Worm (Caenorhabditis elegans): ENCODE results near the gene lap-2.

The lap-2 gene

DNA sequence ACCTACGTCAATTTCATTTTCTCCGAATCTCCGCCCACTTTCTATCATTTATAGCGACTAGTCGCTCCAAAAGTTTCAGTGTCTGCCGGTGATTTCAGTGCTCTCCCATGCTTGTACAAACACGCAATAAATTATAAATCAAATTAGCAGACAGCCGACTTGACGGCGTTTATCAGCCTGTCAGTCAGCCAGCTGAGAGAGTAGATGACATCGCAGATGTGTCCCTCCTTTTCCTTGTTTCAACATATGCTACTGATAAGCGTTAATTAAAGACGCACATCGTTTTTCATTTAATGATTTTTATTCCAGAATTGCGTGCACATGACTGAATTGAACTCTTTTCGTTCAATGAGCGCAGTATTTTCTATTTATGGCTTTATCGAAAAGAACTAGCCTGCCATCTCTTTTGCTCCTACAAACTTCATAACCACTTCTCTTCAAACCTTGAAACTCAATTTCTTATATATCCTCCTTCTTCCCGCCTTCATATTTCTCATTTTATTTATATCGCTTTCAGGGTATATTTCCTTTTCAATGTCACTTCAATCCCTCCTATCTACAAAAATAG is at the start of gene lap-2:
Gene lap-2 (plus strand): TSS at position 518 of the 568 bp plus-strand sequence.
- no peak for TF ChIP-seq eor-1 (tag; optimal IDR thresholded peaks at IDR 0.05)
- peak; percentile 89 for TF ChIP-seq pqm-1 (tag; optimal IDR thresholded peaks at IDR 0.05)
- peak; percentile 62 for TF ChIP-seq ama-1 (optimal IDR thresholded peaks at IDR 0.05)
- TF ChIP-seq R02D3.7 (tag; optimal IDR thresholded peaks at IDR 0.05), result no peak
- peak; percentile 20 for TF ChIP-seq unc-62 (GFP tag; optimal IDR thresholded peaks at IDR 0.05)
- TF ChIP-seq pha-4 (tag; optimal IDR thresholded peaks at IDR 0.05), result peak; percentile 14
- peak; percentile 94 for TF ChIP-seq elt-2 (tag; optimal IDR thresholded peaks at IDR 0.05)
- peak; percentile 37 for TF ChIP-seq jun-1 (tag; optimal IDR thresholded peaks at IDR 0.05)

DNA sequence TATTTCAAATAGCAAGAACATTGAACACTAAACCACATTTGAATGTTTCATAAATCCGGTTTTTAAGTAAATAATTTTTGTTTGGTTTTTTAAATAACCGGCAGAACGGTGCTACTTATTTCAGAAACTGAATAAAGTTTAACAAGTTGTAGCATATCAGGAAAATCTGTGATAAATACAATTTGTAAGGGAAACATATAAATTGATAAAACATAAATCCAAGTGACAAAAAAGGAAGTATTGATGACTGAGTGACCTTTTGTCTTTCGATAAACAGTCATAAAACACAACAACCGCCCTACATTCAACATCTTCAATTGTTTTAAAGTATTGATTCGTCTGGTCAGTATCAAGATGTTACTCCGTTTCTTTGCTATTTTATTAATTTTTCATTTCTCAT is 48.2 kb upstream of the lap-2 start, which contains the start of gene far-5:
Gene far-5 (plus strand): TSS at position 301 of the 400 bp plus-strand sequence.
- peak; percentile 2 for TF ChIP-seq nhr-23 (tag; optimal IDR thresholded peaks at IDR 0.05)
- no peak for TF ChIP-seq nhr-11 (tag; optimal IDR thresholded peaks at IDR 0.05)

DNA sequence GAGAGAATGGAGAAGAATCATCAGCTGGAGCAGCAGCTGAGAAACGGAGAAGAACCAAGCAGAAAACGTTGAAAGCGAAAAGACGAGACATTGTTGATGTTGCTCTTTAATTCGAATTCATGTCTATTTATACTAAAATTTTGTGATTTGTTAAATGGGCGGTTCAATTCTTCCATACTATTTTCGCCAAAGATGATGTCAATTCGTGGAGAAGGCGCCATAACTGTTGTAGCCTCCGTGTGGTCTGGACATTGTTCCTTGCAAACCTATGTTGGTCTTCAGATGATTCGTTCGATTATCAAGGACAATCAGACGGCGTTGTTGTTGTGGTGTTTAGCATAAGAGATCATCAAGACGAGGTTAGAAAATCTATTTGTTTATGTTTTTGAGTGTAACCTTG is 46.1 kb upstream of the lap-2 start, which contains the start of gene far-3:
Gene far-3 (minus strand): TSS at position 101 of the 400 bp plus-strand sequence.
- TF ChIP-seq elt-2 (tag; optimal IDR thresholded peaks at IDR 0.05), result no peak
- TF ChIP-seq nhr-76 (tag; optimal IDR thresholded peaks at IDR 0.05), result no peak
- no peak for TF ChIP-seq fkh-2 (tag; optimal IDR thresholded peaks at IDR 0.05)
- no peak for TF ChIP-seq egl-27 (tag; optimal IDR thresholded peaks at IDR 0.05)
- no peak for TF ChIP-seq nhr-67 (tag; optimal IDR thresholded peaks at IDR 0.05)
- no peak for TF ChIP-seq lin-15B (tag; optimal IDR thresholded peaks at IDR 0.05)
- no peak for TF ChIP-seq nhr-12 (tag; optimal IDR thresholded peaks at IDR 0.05)
- TF ChIP-seq egl-5 (tag; optimal IDR thresholded peaks at IDR 0.05), result no peak
- TF ChIP-seq elt-3 (tag; optimal IDR thresholded peaks at IDR 0.05), result no peak
- no peak for TF ChIP-seq daf-12 (tag; optimal IDR thresholded peaks at IDR 0.05)
- no peak for TF ChIP-seq mml-1 (tag; optimal IDR thresholded peaks at IDR 0.05)
- no peak for TF ChIP-seq nfya-1 (tag; optimal IDR thresholded peaks at IDR 0.05; ENCODE audit: insufficient read depth)

DNA sequence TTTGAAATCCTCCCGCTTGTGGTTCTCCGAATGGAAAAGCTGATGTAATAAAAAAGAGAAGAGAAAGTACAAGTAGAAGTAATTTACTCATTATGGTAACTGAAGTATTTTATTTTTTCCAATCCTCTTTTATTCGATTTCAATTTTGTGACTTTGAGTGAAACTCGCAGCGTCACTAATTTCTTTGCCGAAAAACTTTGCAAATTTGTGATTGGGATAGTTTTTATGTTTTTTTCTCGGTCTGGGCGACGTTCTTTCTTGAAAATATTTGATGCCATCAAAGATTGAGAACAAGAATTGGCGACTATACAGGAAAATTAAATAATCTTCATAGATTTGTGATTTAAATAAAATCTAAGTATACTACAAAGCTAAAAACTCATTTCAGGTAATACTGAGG is 44.0 kb upstream of the lap-2 start, which contains the start of gene far-4:
Gene far-4 (minus strand): TSS at position 101 of the 400 bp plus-strand sequence.
- TF ChIP-seq nhr-25 (tag; optimal IDR thresholded peaks at IDR 0.05) (no peak), skn-1 (tag; optimal IDR thresholded peaks at IDR 0.05) (no peak), ama-1 (optimal IDR thresholded peaks at IDR 0.05) (no peak), egl-27 (tag; optimal IDR thresholded peaks at IDR 0.05) (no peak), daf-12 (tag; optimal IDR thresholded peaks at IDR 0.05) (no peak), lsy-12 (tag; optimal IDR thresholded peaks at IDR 0.05) (no peak)

DNA sequence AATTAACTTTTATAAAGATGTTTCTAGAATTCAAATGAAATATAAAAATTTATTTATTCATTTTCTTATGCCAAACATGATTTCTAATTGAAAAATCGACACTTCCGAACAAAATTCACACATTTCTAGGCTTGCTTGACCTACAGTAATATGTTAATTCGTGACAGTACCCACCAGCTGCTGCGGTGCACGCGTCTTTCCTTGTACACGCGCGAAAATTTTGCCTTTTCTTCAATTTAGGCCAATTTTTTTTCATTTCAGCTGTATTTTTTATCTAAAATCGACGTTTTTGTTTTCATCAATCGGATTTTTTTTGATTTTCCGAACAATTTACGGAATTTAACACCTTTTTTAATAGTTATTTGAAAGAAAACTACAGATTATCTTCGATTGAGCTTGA is 43.4 kb upstream of the lap-2 start:
- TF ChIP-seq nhr-43 (tag; optimal IDR thresholded peaks at IDR 0.05; ENCODE audit: poor library complexity, severe bottlenecking) (no peak), unc-62 (GFP tag; optimal IDR thresholded peaks at IDR 0.05) (no peak), fos-1 (tag; optimal IDR thresholded peaks at IDR 0.05) (no peak), daf-12 (tag; optimal IDR thresholded peaks at IDR 0.05) (no peak), mml-1 (tag; optimal IDR thresholded peaks at IDR 0.05) (no peak), aly-2 (tag; optimal IDR thresholded peaks at IDR 0.05) (no peak)

DNA sequence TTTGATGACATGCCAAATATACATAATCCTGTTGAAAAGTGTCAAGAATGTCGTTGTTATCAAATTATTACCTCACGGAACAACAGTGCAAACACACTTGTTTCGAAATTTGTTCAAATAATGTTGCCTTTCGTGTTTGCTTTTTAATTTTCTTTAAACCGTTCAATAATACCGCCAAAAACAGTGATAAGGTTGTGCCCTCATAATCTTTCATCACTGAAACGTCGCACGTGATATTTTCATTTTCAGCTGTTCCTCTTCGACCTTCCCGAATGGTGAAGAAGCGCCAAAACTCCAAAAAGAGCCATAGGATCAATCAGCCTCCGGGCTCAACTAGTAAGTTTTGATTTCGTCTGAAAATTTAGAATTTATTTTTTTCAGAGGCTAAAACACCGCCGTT is 41.4 kb upstream of the lap-2 start, which contains the start of gene inft-2:
Gene inft-2 (plus strand): TSS at position 248 of the 400 bp plus-strand sequence.
- peak; percentile 27 for TF ChIP-seq pqm-1 (tag; optimal IDR thresholded peaks at IDR 0.05)
- no peak for TF ChIP-seq egl-27 (tag; optimal IDR thresholded peaks at IDR 0.05)
- TF ChIP-seq nhr-28 (tag; optimal IDR thresholded peaks at IDR 0.05), result no peak
- no peak for TF ChIP-seq unc-62 (GFP tag; optimal IDR thresholded peaks at IDR 0.05)
- peak; percentile 12 for TF ChIP-seq pha-4 (tag; optimal IDR thresholded peaks at IDR 0.05)
- no peak for TF ChIP-seq daf-12 (tag; optimal IDR thresholded peaks at IDR 0.05)
- peak; percentile 61 for TF ChIP-seq elt-2 (tag; optimal IDR thresholded peaks at IDR 0.05)
- TF ChIP-seq nhr-23 (tag; optimal IDR thresholded peaks at IDR 0.05), result no peak

DNA sequence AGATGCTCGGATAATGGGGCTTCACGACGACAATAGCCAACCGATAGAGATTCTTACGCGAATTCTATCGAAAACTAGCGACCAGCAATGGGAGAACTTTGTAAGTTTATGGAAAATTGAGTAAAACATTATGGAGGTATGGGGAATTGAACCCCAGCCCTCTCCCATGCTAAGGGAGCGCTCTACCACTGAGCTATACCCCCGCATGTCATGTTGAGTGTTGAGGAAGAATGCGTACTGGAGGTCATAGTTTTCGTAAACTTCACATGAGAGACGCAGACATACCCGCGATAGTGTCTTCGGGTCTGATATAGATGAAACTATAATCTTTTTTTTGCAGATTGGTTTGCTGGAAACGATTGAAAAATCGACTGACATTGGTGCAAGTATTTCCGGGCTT is 40.1 kb upstream of the lap-2 start:
- TF ChIP-seq ceh-82 (tag; optimal IDR thresholded peaks at IDR 0.05), result no peak
- no peak for TF ChIP-seq nhr-12 (tag; optimal IDR thresholded peaks at IDR 0.05)
- no peak for TF ChIP-seq elt-3 (tag; optimal IDR thresholded peaks at IDR 0.05)
- TF ChIP-seq aly-2 (tag; optimal IDR thresholded peaks at IDR 0.05), result no peak
- no peak for TF ChIP-seq ceh-16 (tag; optimal IDR thresholded peaks at IDR 0.05)
- TF ChIP-seq zag-1 (tag; optimal IDR thresholded peaks at IDR 0.05), result no peak
- no peak for TF ChIP-seq nhr-237 (tag; optimal IDR thresholded peaks at IDR 0.05)
- TF ChIP-seq R02D3.7 (tag; optimal IDR thresholded peaks at IDR 0.05), result no peak
- no peak for TF ChIP-seq sea-2 (GFP tag; optimal IDR thresholded peaks at IDR 0.05)
- TF ChIP-seq pha-4 (tag; optimal IDR thresholded peaks at IDR 0.05), result peak; percentile 66
- TF ChIP-seq nfya-1 (tag; optimal IDR thresholded peaks at IDR 0.05; ENCODE audit: insufficient read depth), result no peak
- TF ChIP-seq ceh-28 (tag; optimal IDR thresholded peaks at IDR 0.05), result no peak
- TF ChIP-seq fos-1 (tag; optimal IDR thresholded peaks at IDR 0.05), result no peak
- peak; percentile 61 for TF ChIP-seq elt-2 (tag; optimal IDR thresholded peaks at IDR 0.05)
- TF ChIP-seq lin-15B (tag; optimal IDR thresholded peaks at IDR 0.05), result peak; percentile 26
- peak; percentile 2 for TF ChIP-seq ztf-4 (tag; optimal IDR thresholded peaks at IDR 0.05)
- TF ChIP-seq jun-1 (tag; optimal IDR thresholded peaks at IDR 0.05), result peak; percentile 34
- peak; percentile 52 for TF ChIP-seq lsy-12 (tag; optimal IDR thresholded peaks at IDR 0.05)
- TF ChIP-seq hmg-11 (tag; optimal IDR thresholded peaks at IDR 0.05), result peak; percentile 88
- peak; percentile 36 for TF ChIP-seq snpc-4 (tag; optimal IDR thresholded peaks at IDR 0.05)
- peak; percentile 11 for TF ChIP-seq skn-1 (tag; optimal IDR thresholded peaks at IDR 0.05)
- TF ChIP-seq lin-39 (tag; optimal IDR thresholded peaks at IDR 0.05), result peak; percentile 85

Data from whole organism, L3 larva.